Worm (Caenorhabditis elegans) whole organism, L1 larva: Measurements from ENCODE around the gene M04D8.5.

Experiments
- C04F5.9 ChIP-seq: sonication (generic microtip); optimal IDR thresholded peaks from 2 replicates; lab custom pipeline; 2016; ENCODE audit warnings: missing genetic modification characterization, missing compliant biosample characterization
- C34B4.2 ChIP-seq: sonication (generic microtip); optimal IDR thresholded peaks from 2 replicates; lab custom pipeline; 2017; ENCODE audit warnings: mild to moderate bottlenecking, missing genetic modification characterization, missing compliant biosample characterization
- aha-1 ChIP-seq: fragments of 150-350 bp; optimal IDR thresholded peaks from 2 replicates; lab custom pipeline; 2014; ENCODE audit warnings: missing biosample characterization, missing genetic modification characterization
- alr-1 ChIP-seq: fragments of 200-800 bp; sonication (Bioruptor generic); optimal IDR thresholded peaks from 2 replicates; lab custom pipeline; 2018; ENCODE audit warnings: borderline replicate concordance, mild to moderate bottlenecking, missing genetic modification characterization, missing compliant biosample characterization
- ama-1 ChIP-seq: fragments of 150-350 bp; optimal IDR thresholded peaks from 2 replicates; lab custom pipeline; 2014
- blmp-1 ChIP-seq: fragments of 150-350 bp; optimal IDR thresholded peaks from 2 replicates; lab custom pipeline; 2014; ENCODE audit warnings: missing biosample characterization, missing genetic modification characterization
- ceh-82 ChIP-seq, 3 experiments: fragments of 150-350 bp in 1 of 3; sonication (generic microtip) in 2 of 3; optimal IDR thresholded peaks; 2 replicates each; lab custom pipeline; 2014 to 2017; ENCODE audit warnings: missing biosample characterization in 3 of 3, missing genetic modification characterization in 3 of 3
- egl-13 ChIP-seq: sonication (generic microtip); optimal IDR thresholded peaks from 2 replicates; lab custom pipeline; 2016; ENCODE audit warnings: missing genotype, missing genetic modification reagents, missing genetic modification characterization, missing compliant biosample characterization
- egl-27 ChIP-seq, 2 experiments: fragments of 150-350 bp in 1 of 2; sonication (generic microtip); optimal IDR thresholded peaks; 3 replicates each; lab custom pipeline; 2017 to 2018; ENCODE audit warnings: missing biosample characterization in 2 of 2, missing genetic modification characterization in 2 of 2, missing genetic modification reagents in 2 of 2
- elt-2 ChIP-seq: sonication (generic microtip); optimal IDR thresholded peaks from 2 replicates; lab custom pipeline; 2016; ENCODE audit warnings: missing genetic modification characterization, mild to moderate bottlenecking, inconsistent platforms, missing compliant biosample characterization, missing genetic modification reagents
- elt-3 ChIP-seq, 6 experiments: fragments of 150-350 bp in 1 of 6; sonication (generic microtip); optimal IDR thresholded peaks; 2 replicates each; lab custom pipeline; 2017 to 2018; ENCODE audit warnings: missing biosample characterization in 6 of 6, missing genetic modification characterization in 6 of 6, inconsistent platforms in 1 of 6
- ets-5 ChIP-seq: fragments of 200-800 bp; sonication (Bioruptor generic); IDR thresholded peaks from 2 replicates; pipeline ENCODE4 v1.3.6; 2022; ENCODE audit warnings: missing genetic modification characterization, missing compliant biosample characterization
- hlh-17 ChIP-seq: fragments of 200-800 bp; sonication (Bioruptor generic); optimal IDR thresholded peaks from 2 replicates; lab custom pipeline; 2018; ENCODE audit warnings: missing genetic modification characterization, mild to moderate bottlenecking, missing compliant biosample characterization, moderate library complexity, borderline replicate concordance
- jun-1 ChIP-seq: fragments of 150-350 bp; optimal IDR thresholded peaks from 2 replicates; lab custom pipeline; 2014; ENCODE audit warnings: missing biosample characterization, missing genetic modification reagents, missing genetic modification characterization
- lin-13 ChIP-seq: fragments of 150-350 bp; optimal IDR thresholded peaks from 2 replicates; lab custom pipeline; 2014; ENCODE audit warnings: missing biosample characterization, missing genetic modification reagents, missing genetic modification characterization
- lin-15B ChIP-seq: fragments of 150-350 bp; sonication (generic microtip); optimal IDR thresholded peaks from 3 replicates; lab custom pipeline; 2014; ENCODE audit warnings: missing biosample characterization, missing genetic modification characterization
- lir-3 ChIP-seq: sonication (generic microtip); optimal IDR thresholded peaks from 2 replicates; lab custom pipeline; 2016; ENCODE audit warnings: mild to moderate bottlenecking, missing genetic modification characterization, moderate library complexity, missing compliant biosample characterization; ENCODE audit not compliant: poor library complexity
- lsy-2 ChIP-seq, 2 experiments: fragments of 150-350 bp; optimal IDR thresholded peaks; 2 replicates each; lab custom pipeline; 2014; ENCODE audit warnings: missing biosample characterization in 2 of 2, missing genetic modification characterization in 2 of 2
- mab-9 ChIP-seq: fragments of 200-800 bp; sonication (Bioruptor generic); IDR thresholded peaks from 2 replicates; pipeline ENCODE4 v1.3.6; 2022; ENCODE audit warnings: missing genetic modification reagents, missing genetic modification characterization, missing compliant biosample characterization
- nhr-20 ChIP-seq: sonication (generic microtip); optimal IDR thresholded peaks from 2 replicates; lab custom pipeline; 2016; ENCODE audit warnings: mild to moderate bottlenecking, missing genetic modification characterization, missing compliant biosample characterization
- nhr-237 ChIP-seq: fragments of 150-350 bp; optimal IDR thresholded peaks from 2 replicates; lab custom pipeline; 2014; ENCODE audit warnings: missing biosample characterization, missing genetic modification characterization
- nhr-47 ChIP-seq: sonication (generic microtip); optimal IDR thresholded peaks from 2 replicates; lab custom pipeline; 2016; ENCODE audit warnings: mild to moderate bottlenecking, missing genetic modification characterization, moderate library complexity, missing compliant biosample characterization
- nhr-84 ChIP-seq: sonication (generic microtip); optimal IDR thresholded peaks from 2 replicates; lab custom pipeline; 2017; ENCODE audit warnings: missing biosample characterization, missing genetic modification characterization
- pax-3 ChIP-seq: fragments of 200-800 bp; sonication (Bioruptor generic); optimal IDR thresholded peaks from 2 replicates; lab custom pipeline; 2018; ENCODE audit warnings: mild to moderate bottlenecking, missing genetic modification characterization, moderate library complexity, missing compliant biosample characterization
- snu-23 ChIP-seq: sonication (generic microtip); optimal IDR thresholded peaks from 2 replicates; lab custom pipeline; 2016; ENCODE audit warnings: missing genetic modification characterization, missing compliant biosample characterization
- sptf-1 ChIP-seq: fragments of 150-350 bp; optimal IDR thresholded peaks from 2 replicates; lab custom pipeline; 2014; ENCODE audit warnings: missing biosample characterization, missing genetic modification characterization
- tbx-2 ChIP-seq: sonication (generic microtip); optimal IDR thresholded peaks from 2 replicates; lab custom pipeline; 2016; ENCODE audit warnings: missing genetic modification characterization, missing compliant biosample characterization
- unc-130 ChIP-seq: fragments of 150-350 bp; optimal IDR thresholded peaks from 2 replicates; lab custom pipeline; 2017; ENCODE audit warnings: missing biosample characterization, missing genetic modification characterization, inconsistent platforms
- unc-62 ChIP-seq: fragments of 150-350 bp; optimal IDR thresholded peaks from 2 replicates; lab custom pipeline; 2014; ENCODE audit warnings: missing biosample characterization, missing genetic modification reagents, missing genetic modification characterization
- unc-98 ChIP-seq: fragments of 200-800 bp; sonication (Bioruptor generic); IDR thresholded peaks from 2 replicates; pipeline ENCODE4 v1.3.6; 2022; ENCODE audit warnings: missing genetic modification characterization, missing compliant biosample characterization
- zag-1 ChIP-seq: fragments of 150-350 bp; optimal IDR thresholded peaks from 2 replicates; lab custom pipeline; 2014; ENCODE audit warnings: missing biosample characterization, missing genetic modification characterization
- zip-4 ChIP-seq: fragments of 200-800 bp; sonication (Bioruptor generic); optimal IDR thresholded peaks from 2 replicates; lab custom pipeline; 2018; ENCODE audit warnings: mild to moderate bottlenecking, missing genetic modification characterization, moderate library complexity, missing compliant biosample characterization
- ztf-11 ChIP-seq, 2 experiments: sonication (generic microtip); optimal IDR thresholded peaks; 2 replicates each; lab custom pipeline; 2016 to 2017; ENCODE audit warnings: missing genetic modification characterization in 2 of 2, missing biosample characterization in 1 of 2, missing compliant biosample characterization in 1 of 2

Gene M04D8.5

ce11 chrIII:10064140-10064539 is 31.0 kb upstream of the M04D8.5 start, which contains the start of gene ekl-6 (continued):
- no peak for TF ChIP-seq nhr-84
- TF ChIP-seq mab-9 (GFP tag; lab: Robert Waterston, UW), result no peak
- TF ChIP-seq sptf-1 (tag; lab: Kevin White, UChicago), result no peak
- peak in 1 of 2 experiments; percentile 89 for TF ChIP-seq ztf-11 (tag; optimal IDR thresholded peaks at IDR 0.05; lab: Kevin White, UChicago)
- no peak for TF ChIP-seq hlh-17 (GFP tag; lab: Kevin White, UChicago)
- TF ChIP-seq ama-1, result no peak
- TF ChIP-seq nhr-237 (tag; lab: Kevin White, UChicago), result no peak
- TF ChIP-seq egl-13, result peak; percentile 73
- TF ChIP-seq zip-4, result no peak

DNA sequence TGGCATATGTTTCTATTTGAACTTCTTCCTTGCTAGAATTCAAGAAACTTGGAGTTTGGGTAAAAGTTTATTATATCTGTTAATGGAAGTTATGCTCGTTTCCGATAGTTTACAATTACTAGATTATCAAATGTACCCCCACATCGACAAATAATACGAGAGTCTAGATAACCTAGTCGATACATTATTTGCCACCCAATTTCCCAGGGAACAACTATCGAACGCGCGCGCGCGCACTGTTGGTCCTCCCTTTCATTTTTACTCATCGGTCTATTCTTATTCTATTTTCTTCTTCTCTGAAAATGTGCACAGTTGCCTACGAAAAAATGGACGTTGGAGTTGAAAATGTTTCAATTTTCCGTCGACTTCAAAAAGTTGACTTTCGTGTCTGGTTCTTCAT is 27.5 kb upstream of the M04D8.5 start, which contains the start of gene T16G12.13:
TSS of gene T16G12.13 (plus strand) at position 293 of the 400 bp plus-strand sequence.
- TF ChIP-seq tbx-2 (tag; lab: Kevin White, UChicago) (no peak), unc-62 (GFP tag; lab: Kevin White, UChicago) (no peak), blmp-1 (no peak), lin-13 (GFP tag; lab: Kevin White, UChicago) (no peak), unc-130 (tag; lab: Kevin White, UChicago) (no peak)
- TF ChIP-seq, all 84 proteins: peak for 0

DNA sequence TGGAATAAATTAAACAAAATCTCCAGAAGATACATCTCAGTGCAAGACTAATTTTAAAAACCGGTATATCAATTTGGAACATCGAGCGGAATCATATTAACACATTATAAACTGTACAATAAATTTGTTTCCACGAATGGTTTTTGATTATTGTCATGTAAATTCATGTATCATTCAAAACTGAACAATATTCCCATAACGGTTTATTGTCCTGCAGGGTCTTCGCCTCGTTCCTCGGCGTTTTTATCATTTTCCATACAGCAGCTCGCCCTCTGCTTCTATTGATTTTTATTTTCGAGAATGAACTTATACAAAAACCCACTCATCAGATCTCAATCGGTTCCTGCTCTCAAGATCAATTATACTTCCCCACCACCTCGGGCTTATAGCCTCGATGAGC is 25.9 kb upstream of the M04D8.5 start, which contains the start of gene T16G12.8:
TSS of gene T16G12.8 (plus strand) at position 301 of the 400 bp plus-strand sequence.
- TF ChIP-seq nhr-47 (tag; lab: Kevin White, UChicago) (no peak), egl-13 (no peak), zag-1 (tag; lab: Kevin White, UChicago) (no peak), ets-5 (GFP tag; lab: Robert Waterston, UW) (no peak), lsy-2 (tag; optimal IDR thresholded peaks at IDR 0.05; lab: Kevin White, UChicago) (no peak), aha-1 (tag; lab: Kevin White, UChicago) (no peak), C34B4.2 (tag; lab: Kevin White, UChicago) (no peak), snu-23 (GFP tag; lab: Kevin White, UChicago) (no peak), pax-3 (tag; lab: Kevin White, UChicago) (no peak), alr-1 (no peak), C04F5.9 (tag; lab: Kevin White, UChicago) (no peak), nhr-20 (no peak), jun-1 (no peak), unc-62 (GFP tag; lab: Kevin White, UChicago) (no peak)

ce11 chrIII:10057518-10057917 is 24.4 kb upstream of the M04D8.5 start, which contains the start of gene T16G12.4:
TSS of gene T16G12.4 (plus strand) at chrIII:10057818.
- TF ChIP-seq unc-98 (GFP tag; lab: Robert Waterston, UW), result no peak
- no peak for TF ChIP-seq ama-1
- no peak for TF ChIP-seq elt-2 (tag; lab: Kevin White, UChicago)
- no peak for TF ChIP-seq jun-1
- TF ChIP-seq hlh-17 (GFP tag; lab: Kevin White, UChicago), result no peak
- TF ChIP-seq lir-3 (tag; lab: Kevin White, UChicago), result no peak

- TF ChIP-seq ceh-82 (tag; optimal IDR thresholded peaks at IDR 0.05; lab: Kevin White, UChicago), result no peak
- no peak for TF ChIP-seq lin-15B (tag; lab: Kevin White, UChicago)
- TF ChIP-seq sptf-1 (tag; lab: Kevin White, UChicago), result no peak
- TF ChIP-seq egl-27 (tag; optimal IDR thresholded peaks at IDR 0.05; lab: Kevin White, UChicago), result no peak
- no peak for TF ChIP-seq elt-3 (tag; optimal IDR thresholded peaks at IDR 0.05; lab: Kevin White, UChicago)
Observed at ce11 chrIII:10056033-10056432, 22.9 kb upstream of the M04D8.5 start, which contains the start of gene T16G12.10. TSS of gene T16G12.10 (minus strand) at chrIII:10056133.
